ENCODE assay signal across 1 fruit fly cellular context in genomic region chr2L:8919638-8920037, dm6.
TF ChIP-seq lines count a peak whose summit lies in the region.

No protein-coding gene starts in this region.

TF ChIP-seq in whole organism, prepupa, 60 proteins besides CTCF, POLR2A, EP300 and RAD21 (continued from another document):
- TF ChIP-seq dac (GFP tag; optimal IDR thresholded peaks at IDR 0.05; lab: Kevin White, UChicago) (peak; percentile 2), Sox14 (GFP tag; optimal IDR thresholded peaks at IDR 0.05; lab: Kevin White, UChicago) (peak; percentile 53), Eip75B (GFP tag; optimal IDR thresholded peaks at IDR 0.05; lab: Kevin White, UChicago) (peak; percentile 33), dsx (GFP tag; optimal IDR thresholded peaks at IDR 0.05; lab: Kevin White, UChicago; ENCODE audit: poor library complexity, severe bottlenecking) (peak; percentile 50), Gug (GFP tag; IDR thresholded peaks at IDR 0.05; lab: Robert Waterston, UW) (0 out of 2 replicates have a peak, but pooled peaks have one; percentile 32), acj6 (GFP tag; optimal IDR thresholded peaks at IDR 0.05; lab: Kevin White, UChicago) (peak; percentile 54), CG1621 (tag; optimal IDR thresholded peaks at IDR 0.05; lab: Kevin White, UChicago) (peak; percentile 25), CG7368 (GFP tag; optimal IDR thresholded peaks at IDR 0.05; lab: Kevin White, UChicago) (no peak), fd59A (GFP tag; optimal IDR thresholded peaks at IDR 0.05; lab: Kevin White, UChicago) (peak; percentile 64), Smox (GFP tag; optimal IDR thresholded peaks at IDR 0.05; lab: Kevin White, UChicago) (no peak), CG8632 (GFP tag; optimal IDR thresholded peaks at IDR 0.05; lab: Kevin White, UChicago) (peak; percentile 23), Sox102F (GFP tag; optimal IDR thresholded peaks at IDR 0.05; lab: Kevin White, UChicago) (no peak), CG3919 (GFP tag; optimal IDR thresholded peaks at IDR 0.05; lab: Kevin White, UChicago) (peak; percentile 38), Eip78C (GFP tag; lab: Kevin White, UChicago) (peak; percentile 91), lz (GFP tag; optimal IDR thresholded peaks at IDR 0.05; lab: Kevin White, UChicago) (no peak), achi (GFP tag; optimal IDR thresholded peaks at IDR 0.05; lab: Kevin White, UChicago) (peak; percentile 57), Ets21C (GFP tag; optimal IDR thresholded peaks at IDR 0.05; lab: Kevin White, UChicago) (no peak)
